Worm (Caenorhabditis elegans): ENCODE measurements around the gene nhr-280.

DNA sequence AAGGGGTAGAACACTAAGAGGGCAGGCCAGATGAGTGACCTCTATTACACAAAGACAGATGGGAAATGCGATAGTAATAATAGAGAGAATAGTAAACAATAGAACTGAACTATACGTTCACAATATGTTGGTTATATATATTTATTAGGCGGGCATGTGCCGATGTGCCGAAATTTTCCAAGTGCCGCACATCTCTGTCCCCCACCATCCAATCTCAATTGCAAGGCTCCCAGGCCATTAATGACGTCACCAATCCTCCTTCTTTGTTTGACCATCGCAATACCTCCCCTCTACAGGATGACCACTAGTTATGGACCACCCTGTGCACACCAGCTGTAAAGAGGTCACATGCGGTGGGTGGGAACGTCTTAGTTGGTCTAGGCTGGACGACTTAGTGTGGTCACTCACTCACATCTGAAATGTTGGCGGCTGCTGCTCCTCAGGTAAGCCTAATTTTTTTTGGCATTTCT is 48.6 kb upstream of the nhr-280 start, which contains the start of gene F40G9.6:
- TF ChIP-seq W03F9.2 (tag; optimal IDR thresholded peaks at IDR 0.05) = no peak
- TF ChIP-seq dao-5 (tag; optimal IDR thresholded peaks at IDR 0.05) = no peak
